Worm (Caenorhabditis elegans) whole organism, L3 larva: Measurements from ENCODE around the gene srw-115.
"Not testable (repeated sequence)": the region's sequence is repeated elsewhere in the genome, so short reads cannot be mapped to it uniquely, and the experiment has no call there.

ENCODE experiments used
- ZK546.5 ChIP-seq: sonication (generic microtip); optimal IDR thresholded peaks from 2 replicates; lab custom pipeline; 2017; ENCODE audit warnings: missing biosample characterization, missing genetic modification characterization
- aly-2 ChIP-seq: fragments of 150-350 bp; optimal IDR thresholded peaks from 2 replicates; lab custom pipeline; 2014; ENCODE audit warnings: missing biosample characterization, missing genetic modification characterization
- ceh-16 ChIP-seq: sonication (generic microtip); optimal IDR thresholded peaks from 2 replicates; lab custom pipeline; 2017; ENCODE audit warnings: missing biosample characterization, missing genetic modification characterization
- ceh-28 ChIP-seq: fragments of 150-350 bp; optimal IDR thresholded peaks from 2 replicates; lab custom pipeline; 2014; ENCODE audit warnings: missing biosample characterization, missing genetic modification reagents, missing genetic modification characterization
- ceh-82 ChIP-seq: fragments of 150-350 bp; optimal IDR thresholded peaks from 2 replicates; lab custom pipeline; 2014; ENCODE audit warnings: missing biosample characterization, missing genetic modification characterization
- ceh-9 ChIP-seq: sonication (generic microtip); optimal IDR thresholded peaks from 2 replicates; lab custom pipeline; 2018; ENCODE audit warnings: missing biosample characterization, missing genetic modification characterization
- egl-27 ChIP-seq: sonication (generic microtip); optimal IDR thresholded peaks from 4 replicates; lab custom pipeline; 2017; ENCODE audit warnings: missing biosample characterization, missing genetic modification reagents, missing genetic modification characterization
- elt-1 ChIP-seq: fragments of 150-350 bp; optimal IDR thresholded peaks from 2 replicates; lab custom pipeline; 2014; ENCODE audit warnings: missing biosample characterization, missing genetic modification characterization
- elt-2 ChIP-seq: sonication (generic microtip); optimal IDR thresholded peaks from 2 replicates; lab custom pipeline; 2016; ENCODE audit warnings: missing genetic modification reagents, mild to moderate bottlenecking, missing genetic modification characterization, missing compliant biosample characterization
- elt-3 ChIP-seq, 3 experiments: fragments of 150-350 bp in 1 of 3; sonication (generic microtip) in 2 of 3; optimal IDR thresholded peaks; 2 replicates in 2 of 3; 4 replicates in 1 of 3; lab custom pipeline; 2014 to 2017; ENCODE audit warnings: missing biosample characterization in 3 of 3, missing genetic modification characterization in 3 of 3
- fkh-10 ChIP-seq: sonication (generic microtip); optimal IDR thresholded peaks from 2 replicates; lab custom pipeline; 2017; ENCODE audit warnings: missing biosample characterization, missing genetic modification reagents, missing genetic modification characterization
- fkh-2 ChIP-seq: fragments of 150-350 bp; optimal IDR thresholded peaks from 2 replicates; lab custom pipeline; 2014; ENCODE audit warnings: missing biosample characterization, missing genetic modification reagents, missing genetic modification characterization
- jun-1 ChIP-seq: fragments of 150-350 bp; optimal IDR thresholded peaks from 2 replicates; lab custom pipeline; 2014; ENCODE audit warnings: missing biosample characterization, missing genetic modification reagents, missing genetic modification characterization
- lin-15B ChIP-seq: fragments of 150-350 bp; optimal IDR thresholded peaks from 2 replicates; lab custom pipeline; 2014; ENCODE audit warnings: missing biosample characterization, missing genetic modification characterization
- lin-39 ChIP-seq: fragments of 150-350 bp; optimal IDR thresholded peaks from 2 replicates; lab custom pipeline; 2018; ENCODE audit warnings: missing biosample characterization, missing genetic modification reagents, missing genetic modification characterization
- lsy-12 ChIP-seq: sonication (generic microtip); optimal IDR thresholded peaks from 2 replicates; lab custom pipeline; 2016; ENCODE audit warnings: mild to moderate bottlenecking, missing genetic modification characterization, missing compliant biosample characterization
- mdl-1 ChIP-seq: fragments of 150-350 bp; optimal IDR thresholded peaks from 2 replicates; lab custom pipeline; 2014; ENCODE audit warnings: missing biosample characterization, missing genetic modification characterization
- mml-1 ChIP-seq: fragments of 150-350 bp; sonication (generic microtip); optimal IDR thresholded peaks from 3 replicates; lab custom pipeline; 2014; ENCODE audit warnings: missing biosample characterization, missing genetic modification characterization
- nhr-11 ChIP-seq: fragments of 150-350 bp; optimal IDR thresholded peaks from 2 replicates; lab custom pipeline; 2014; ENCODE audit warnings: missing biosample characterization, missing genetic modification characterization
- nhr-237 ChIP-seq: fragments of 150-350 bp; optimal IDR thresholded peaks from 2 replicates; lab custom pipeline; 2014; ENCODE audit warnings: missing biosample characterization, missing genetic modification characterization
- nhr-25 ChIP-seq: sonication (generic microtip); optimal IDR thresholded peaks from 2 replicates; lab custom pipeline; 2017; ENCODE audit warnings: missing biosample characterization, missing genetic modification characterization
- nhr-43 ChIP-seq: sonication (generic microtip); optimal IDR thresholded peaks from 2 replicates; lab custom pipeline; 2016; ENCODE audit warnings: mild to moderate bottlenecking, missing genetic modification characterization, missing compliant biosample characterization; ENCODE audit not compliant: poor library complexity, severe bottlenecking
- nhr-67 ChIP-seq: fragments of 150-350 bp; optimal IDR thresholded peaks from 2 replicates; lab custom pipeline; 2014; ENCODE audit warnings: missing biosample characterization, missing genetic modification characterization
- nhr-77 ChIP-seq: fragments of 150-350 bp; optimal IDR thresholded peaks from 2 replicates; lab custom pipeline; 2014; ENCODE audit warnings: missing biosample characterization, missing genetic modification characterization
- sea-2 ChIP-seq: fragments of 150-350 bp; sonication (generic microtip); optimal IDR thresholded peaks from 4 replicates; lab custom pipeline; 2014; ENCODE audit warnings: missing biosample characterization, missing genetic modification reagents, missing genetic modification characterization
- snpc-4 ChIP-seq: fragments of 150-350 bp; optimal IDR thresholded peaks from 2 replicates; lab custom pipeline; 2014; ENCODE audit warnings: missing biosample characterization, missing genetic modification characterization
- tbx-2 ChIP-seq: sonication (generic microtip); optimal IDR thresholded peaks from 2 replicates; lab custom pipeline; 2016; ENCODE audit warnings: mild to moderate bottlenecking, missing genetic modification characterization, missing compliant biosample characterization
- zag-1 ChIP-seq: fragments of 150-350 bp; optimal IDR thresholded peaks from 2 replicates; lab custom pipeline; 2014; ENCODE audit warnings: missing biosample characterization, missing genetic modification characterization
- ztf-11 ChIP-seq: fragments of 150-350 bp; optimal IDR thresholded peaks from 2 replicates; lab custom pipeline; 2014; ENCODE audit warnings: missing biosample characterization, missing genetic modification characterization
- ztf-4 ChIP-seq: fragments of 150-350 bp; optimal IDR thresholded peaks from 2 replicates; lab custom pipeline; 2014; ENCODE audit warnings: missing biosample characterization, missing genetic modification characterization

srw-115 gene

DNA sequence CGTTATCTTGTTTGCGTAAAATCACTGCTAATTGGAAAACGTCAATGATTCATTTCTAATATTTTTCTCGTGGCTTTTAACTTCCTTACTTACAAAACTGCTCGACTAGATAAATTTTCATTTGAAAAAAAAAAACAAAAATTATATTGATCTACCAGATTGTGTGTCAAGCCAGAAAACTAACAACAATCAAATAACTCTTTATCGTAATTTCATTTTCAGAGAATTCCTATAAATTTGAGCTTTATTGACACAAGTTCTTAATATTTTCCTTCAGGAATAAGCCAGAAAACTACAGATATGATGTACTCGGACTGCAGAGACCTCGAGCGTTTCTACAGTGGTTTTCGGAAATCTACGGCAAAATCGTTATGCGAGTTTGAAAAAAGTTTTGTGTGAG is 17.4 kb downstream of the srw-115 start, which contains the start of gene srw-124:
Gene srw-124 (plus strand): TSS at position 301 of the 400 bp plus-strand sequence.
- TF ChIP-seq ceh-16 (tag; lab: Kevin White, UChicago) (no peak), elt-2 (no peak), ztf-4 (tag; lab: Kevin White, UChicago) (no peak), ceh-9 (tag; lab: Kevin White, UChicago) (no peak), aly-2 (tag; lab: Kevin White, UChicago) (no peak), nhr-237 (no peak), mml-1 (no peak), elt-3 (tag; optimal IDR thresholded peaks at IDR 0.05; lab: Kevin White, UChicago) (no peak)

DNA sequence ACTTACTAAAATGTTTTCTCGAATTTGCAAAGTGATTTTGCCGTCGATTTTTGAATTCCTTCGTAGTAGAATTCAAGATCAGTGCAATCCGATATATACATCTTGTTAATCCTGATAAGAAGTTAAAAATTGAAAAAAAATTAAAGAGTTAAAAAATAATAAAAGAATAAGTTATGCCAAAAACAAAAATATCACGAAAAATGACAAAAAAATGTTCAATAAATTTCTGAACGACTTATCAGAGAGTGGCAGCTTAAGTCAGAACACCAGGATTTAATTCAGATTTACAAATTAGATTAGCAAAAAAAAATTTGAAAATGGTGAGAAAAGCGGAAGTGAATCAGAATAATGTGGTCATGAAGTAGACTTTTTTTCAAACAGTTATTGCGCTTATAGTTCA is 18.4 kb downstream of the srw-115 start, which contains the start of gene srw-123:
Gene srw-123 (minus strand): TSS at position 101 of the 400 bp plus-strand sequence.
- not testable (repeated sequence) for TF ChIP-seq lsy-12 (tag; lab: Kevin White, UChicago); fkh-10; tbx-2

DNA sequence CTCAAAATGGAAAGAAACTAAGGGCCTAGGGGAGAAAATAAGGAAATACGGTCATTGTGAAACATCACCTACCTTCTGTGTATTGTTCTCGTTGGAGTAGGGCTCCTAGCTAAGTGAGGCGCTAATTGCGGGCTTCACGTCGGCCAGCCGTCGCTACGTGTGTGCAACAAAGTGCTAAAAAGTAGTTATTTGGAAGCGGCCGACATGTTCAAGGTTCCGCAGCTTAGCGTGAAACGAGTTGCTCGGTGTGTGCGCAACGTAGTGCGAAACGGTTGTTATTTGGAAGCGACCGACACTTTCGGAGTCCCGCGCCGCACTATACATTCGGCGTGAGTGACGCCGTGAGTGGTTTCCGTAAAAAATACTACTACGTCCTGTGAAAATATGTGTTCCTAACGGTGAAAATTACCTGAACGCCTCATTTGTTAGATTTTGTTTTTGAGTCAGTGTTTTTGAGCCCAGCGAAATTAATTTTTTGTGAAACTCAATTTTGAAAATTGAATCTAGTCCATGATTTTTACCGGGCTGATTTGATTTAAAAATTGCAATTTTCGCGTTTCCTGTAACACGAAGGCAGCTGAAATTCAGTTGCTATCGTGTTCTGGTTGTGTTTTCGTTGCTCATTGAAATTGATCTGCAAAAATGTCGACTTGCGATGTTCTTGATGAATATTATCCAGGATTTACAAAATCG is 22.3 kb downstream of the srw-115 start, which contains the start of gene srw-129:
Gene srw-129 (plus strand): TSS at position 643 of the 693 bp plus-strand sequence.
- no peak for TF ChIP-seq egl-27 (tag; lab: Kevin White, UChicago)
- TF ChIP-seq ztf-11 (tag; lab: Kevin White, UChicago) = no peak
- TF ChIP-seq zag-1 (tag; lab: Kevin White, UChicago) = no peak
- no peak for TF ChIP-seq elt-3 (tag; optimal IDR thresholded peaks at IDR 0.05; lab: Kevin White, UChicago)
- no peak for TF ChIP-seq sea-2 (GFP tag; lab: Kevin White, UChicago)
- no peak for TF ChIP-seq nhr-43 (tag; lab: Kevin White, UChicago)
- no peak for TF ChIP-seq nhr-25
- TF ChIP-seq, all 47 proteins: peak for 0

DNA sequence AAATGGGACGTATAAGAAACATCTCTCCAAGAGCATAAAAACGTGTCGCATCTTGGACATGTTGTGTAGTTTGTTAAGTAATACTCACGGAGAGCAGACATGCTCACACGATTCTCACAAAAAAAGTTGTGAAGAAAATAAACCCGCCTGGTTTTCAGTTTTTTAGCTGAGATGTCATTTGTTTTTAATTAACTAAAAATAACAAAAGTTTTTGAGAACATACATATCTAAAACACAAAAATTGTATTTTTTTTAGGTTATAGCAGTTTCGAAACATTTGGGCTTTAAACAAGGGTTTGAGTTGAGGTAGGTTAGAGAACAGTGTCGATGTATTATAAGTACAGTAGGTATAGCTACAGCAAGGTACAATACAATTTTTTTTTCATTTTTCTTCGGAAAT is 28.9 kb downstream of the srw-115 start, which contains the start of gene srh-88:
Gene srh-88 (minus strand): TSS at position 101 of the 400 bp plus-strand sequence.
- TF ChIP-seq lin-15B (tag; lab: Kevin White, UChicago) = no peak
- TF ChIP-seq, all 47 proteins: peak for 0

DNA sequence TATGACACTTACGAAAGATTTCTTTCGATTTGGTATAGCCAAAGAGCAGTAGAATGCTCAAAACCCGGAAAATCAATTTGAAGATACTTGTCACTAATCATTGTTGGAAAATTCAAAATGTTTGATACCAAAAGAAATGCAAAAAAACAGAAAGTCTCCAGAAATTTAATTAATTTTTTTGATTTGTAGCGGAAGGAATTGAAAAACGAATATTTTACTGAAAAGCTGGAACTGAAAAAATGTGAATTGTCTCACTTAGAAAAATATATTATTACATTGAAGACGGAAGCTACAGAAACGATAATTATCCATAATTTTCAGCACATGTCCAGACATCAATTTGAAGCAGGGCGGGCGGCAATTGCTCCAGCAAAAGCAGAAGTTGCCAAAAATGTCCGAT is 30.8 kb downstream of the srw-115 start, which contains the start of gene srw-138:
Gene srw-138 (minus strand): TSS at position 101 of the 400 bp plus-strand sequence.
- TF ChIP-seq snpc-4 (tag; lab: Kevin White, UChicago) (no peak), jun-1 (tag; lab: Kevin White, UChicago) (no peak), ztf-4 (tag; lab: Kevin White, UChicago) (no peak), nhr-43 (tag; lab: Kevin White, UChicago) (no peak), nhr-11 (no peak), aly-2 (tag; lab: Kevin White, UChicago) (no peak), zag-1 (tag; lab: Kevin White, UChicago) (no peak), ceh-28 (tag; lab: Kevin White, UChicago) (no peak), nhr-67 (no peak)
- TF ChIP-seq, all 47 proteins: peak for 0

DNA sequence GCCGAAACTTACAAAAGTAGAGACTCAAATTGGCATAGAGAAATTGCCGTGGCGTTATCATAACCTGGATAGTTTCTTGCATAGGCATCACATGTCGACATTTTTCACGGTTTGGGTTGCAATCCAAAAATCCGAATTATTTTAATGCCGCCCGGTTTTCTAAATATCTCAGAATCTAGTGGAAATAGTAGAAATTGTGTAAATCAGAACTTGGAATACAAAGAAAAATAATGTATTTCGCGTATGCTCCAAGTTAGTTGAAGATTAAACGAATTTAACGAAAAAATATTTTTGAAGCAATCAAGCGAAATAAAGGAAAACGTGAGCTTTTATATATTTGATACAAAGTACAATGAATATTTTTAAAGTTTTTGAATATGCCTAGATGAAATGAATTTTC is 32.8 kb downstream of the srw-115 start, which contains the start of gene srw-144:
Gene srw-144 (minus strand): TSS at position 101 of the 400 bp plus-strand sequence.
- TF ChIP-seq ceh-9 (tag; lab: Kevin White, UChicago) (no peak), ceh-82 (tag; lab: Kevin White, UChicago) (no peak), zag-1 (tag; lab: Kevin White, UChicago) (no peak), elt-1 (no peak), sea-2 (GFP tag; lab: Kevin White, UChicago) (no peak), nhr-11 (no peak), mdl-1 (tag; lab: Kevin White, UChicago) (no peak), nhr-77 (no peak), fkh-2 (tag; lab: Kevin White, UChicago) (no peak), lin-39 (no peak), ZK546.5 (tag; lab: Kevin White, UChicago) (no peak), nhr-67 (no peak)
